Worm (Caenorhabditis elegans) whole organism, L4 larva: ENCODE measurements around the gene abcf-3.

Source experiments
- T20F7.1 ChIP-seq: fragments of 200-800 bp; sonication (Bioruptor generic); optimal IDR thresholded peaks from 2 replicates; lab custom pipeline; 2018; ENCODE audit warnings: mild to moderate bottlenecking, missing genetic modification characterization, missing compliant biosample characterization
- ZK546.5 ChIP-seq, 2 experiments: sonication (generic microtip); optimal IDR thresholded peaks; 2 replicates each; lab custom pipeline; 2017; ENCODE audit warnings: missing biosample characterization in 2 of 2, missing genetic modification characterization in 2 of 2
- ceh-82 ChIP-seq: sonication (generic microtip); optimal IDR thresholded peaks from 2 replicates; lab custom pipeline; 2017; ENCODE audit warnings: missing biosample characterization, missing genetic modification characterization
- fkh-10 ChIP-seq: fragments of 150-350 bp; optimal IDR thresholded peaks from 2 replicates; lab custom pipeline; 2014; ENCODE audit warnings: missing biosample characterization, missing genetic modification reagents, missing genetic modification characterization
- gei-8 ChIP-seq: fragments of 200-800 bp; sonication (Bioruptor generic); optimal IDR thresholded peaks from 2 replicates; lab custom pipeline; 2018; ENCODE audit warnings: mild to moderate bottlenecking, missing genetic modification characterization, missing compliant biosample characterization
- hmg-1.1 ChIP-seq: fragments of 200-800 bp; sonication (Bioruptor generic); IDR thresholded peaks from 2 replicates; pipeline ENCODE4 v1.3.6; 2022; ENCODE audit warnings: missing genetic modification reagents, missing genetic modification characterization, missing compliant biosample characterization
- madf-5 ChIP-seq, 2 experiments: fragments of 200-800 bp; sonication (Bioruptor generic); IDR thresholded peaks; 2 replicates each; pipeline ENCODE4 v1.3.6; 2022; ENCODE audit warnings: missing compliant biosample characterization in 2 of 2, missing genetic modification characterization in 2 of 2
- mdl-1 ChIP-seq, 2 experiments: fragments of 150-350 bp in 1 of 2; sonication (generic microtip) in 1 of 2; optimal IDR thresholded peaks; 2 replicates each; lab custom pipeline; 2014 to 2017; ENCODE audit warnings: missing biosample characterization in 2 of 2, missing genetic modification characterization in 2 of 2
- mep-1 ChIP-seq: fragments of 150-350 bp; sonication (generic microtip); optimal IDR thresholded peaks from 3 replicates; lab custom pipeline; 2014; ENCODE audit warnings: missing biosample characterization, missing genetic modification characterization
- nhr-42 ChIP-seq: fragments of 200-800 bp; sonication (Bioruptor generic); IDR thresholded peaks from 2 replicates; pipeline ENCODE4 v1.3.6; 2022; ENCODE audit warnings: missing genetic modification characterization, missing compliant biosample characterization
- nhr-48 ChIP-seq: sonication (generic microtip); optimal IDR thresholded peaks from 2 replicates; lab custom pipeline; 2016; ENCODE audit warnings: mild to moderate bottlenecking, missing genetic modification characterization, missing compliant biosample characterization
- skn-1 ChIP-seq: fragments of 150-350 bp; optimal IDR thresholded peaks from 2 replicates; lab custom pipeline; 2014; ENCODE audit warnings: missing biosample characterization, missing genetic modification characterization
- unc-62 ChIP-seq, 3 experiments: fragments of 150-350 bp in 1 of 3; sonication (generic microtip); optimal IDR thresholded peaks in 2 of 3; peaks in 1 of 3; 1 replicate in 1 of 3; 2 replicates in 2 of 3; lab custom pipeline; 2014 to 2017; ENCODE audit warnings: missing biosample characterization in 3 of 3, missing genetic modification characterization in 3 of 3, missing genetic modification reagents in 3 of 3, missing genotype in 1 of 3

DNA sequence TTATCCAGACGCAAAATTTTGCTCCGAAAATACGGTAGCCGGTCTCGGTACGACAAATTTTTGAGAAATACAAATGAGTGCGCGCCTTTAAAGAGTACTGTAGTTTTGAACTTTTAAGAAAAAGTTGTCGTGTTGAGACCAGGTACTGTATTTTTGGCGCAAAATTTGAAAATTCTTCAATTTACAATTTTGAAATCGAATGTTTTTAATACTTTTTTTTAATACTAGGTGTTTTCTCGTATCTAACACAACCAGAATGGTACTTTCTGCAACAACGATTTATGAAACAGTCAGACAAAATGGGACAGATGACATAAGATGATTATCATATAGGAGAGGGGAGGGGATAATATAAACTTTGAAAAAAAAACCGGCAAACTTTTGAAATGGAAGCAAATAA lies 22.5 kb downstream of the abcf-3 start:
- TF ChIP-seq ZK546.5 (tag; optimal IDR thresholded peaks at IDR 0.05; lab: Kevin White, UChicago) (no peak), fkh-10 (GFP tag; lab: Kevin White, UChicago) (no peak), hmg-1.1 (no peak), nhr-48 (tag; lab: Kevin White, UChicago) (no peak), ceh-82 (no peak), madf-5 (GFP tag; IDR thresholded peaks at IDR 0.05; lab: Robert Waterston, UW) (no peak), gei-8 (no peak), skn-1 (tag; lab: Kevin White, UChicago) (no peak), unc-62 (GFP tag; optimal IDR thresholded peaks at IDR 0.05 in 1 of 2; lab: Kevin White, UChicago) (no peak), unc-62 (tag; optimal IDR thresholded peaks at IDR 0.05; lab: Kevin White, UChicago) (no peak), mep-1 (tag; lab: Kevin White, UChicago) (no peak), nhr-42 (GFP tag; lab: Robert Waterston, UW) (no peak), T20F7.1 (GFP tag; lab: Kevin White, UChicago) (no peak), mdl-1 (tag; optimal IDR thresholded peaks at IDR 0.05; lab: Kevin White, UChicago) (no peak)
